Worm (Caenorhabditis elegans): ENCODE data around the gene Y6E2A.4.

ce11 chrV:15673707-15674106, 42.9 kb downstream of the Y6E2A.4 start, which contains the start of gene nhr-51:
- no peak for TF ChIP-seq him-1 (tag; optimal IDR thresholded peaks at IDR 0.05)
- TF ChIP-seq dao-5 (tag; optimal IDR thresholded peaks at IDR 0.05), result no peak
- no peak for TF ChIP-seq W03F9.2 (tag; optimal IDR thresholded peaks at IDR 0.05)
